Fruit fly (Drosophila melanogaster) ovary, adult (tissue): ENCODE results near the gene CG10864.

Experiments
- CG17801 ChIP-seq: fragments of 200-800 bp; optimal IDR thresholded peaks from 2 replicates; lab custom pipeline; 2019; ENCODE audit warnings: missing biosample characterization, mild to moderate bottlenecking, missing genetic modification characterization, moderate library complexity; ENCODE audit not compliant: partially characterized antibody

CG10864 gene

DNA sequence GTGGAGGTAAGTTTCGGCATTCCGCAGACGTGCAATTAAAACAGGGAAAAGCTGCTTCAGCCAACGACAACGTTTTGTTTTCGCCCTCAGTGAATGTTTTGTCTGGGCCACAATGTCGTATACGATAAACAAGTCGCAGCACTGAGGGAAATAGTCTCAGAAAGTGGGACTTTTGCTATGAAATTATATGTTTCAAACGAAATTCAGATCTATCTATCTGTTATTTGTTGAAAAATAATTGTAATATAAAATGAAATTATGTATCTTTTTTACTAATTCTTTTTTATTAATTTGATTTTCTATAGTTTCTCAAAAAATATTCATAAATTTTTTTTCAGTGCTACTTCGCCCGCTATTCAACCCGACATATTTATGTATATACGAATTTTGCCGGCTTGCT is 18.0 kb downstream of the CG10864 start:
- no peak for TF ChIP-seq CG17801 (GFP tag; lab: Kevin White, UChicago)

DNA sequence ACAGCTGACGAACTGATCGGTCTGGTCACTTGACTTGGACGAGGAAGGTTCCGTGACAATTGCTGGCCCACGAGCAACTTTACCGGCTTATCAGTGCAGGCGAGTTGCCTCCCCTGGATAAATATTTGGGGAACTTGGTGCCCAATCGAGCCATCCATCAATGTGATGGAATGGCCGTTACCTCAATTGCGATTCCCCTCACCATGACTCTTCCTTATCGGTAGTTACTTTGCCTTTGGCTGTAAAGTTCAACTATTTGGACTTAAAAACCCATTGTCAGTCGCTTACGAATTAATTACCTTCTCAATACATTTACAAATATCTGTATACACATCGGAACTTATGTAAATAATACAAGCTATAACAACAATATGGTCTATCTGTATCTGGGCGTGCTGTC is 21.6 kb downstream of the CG10864 start, which contains the start of gene Vha100-4:
Gene Vha100-4 (minus strand): TSS at position 16 of the 400 bp plus-strand sequence.
- no peak for TF ChIP-seq CG17801 (GFP tag; lab: Kevin White, UChicago)

DNA sequence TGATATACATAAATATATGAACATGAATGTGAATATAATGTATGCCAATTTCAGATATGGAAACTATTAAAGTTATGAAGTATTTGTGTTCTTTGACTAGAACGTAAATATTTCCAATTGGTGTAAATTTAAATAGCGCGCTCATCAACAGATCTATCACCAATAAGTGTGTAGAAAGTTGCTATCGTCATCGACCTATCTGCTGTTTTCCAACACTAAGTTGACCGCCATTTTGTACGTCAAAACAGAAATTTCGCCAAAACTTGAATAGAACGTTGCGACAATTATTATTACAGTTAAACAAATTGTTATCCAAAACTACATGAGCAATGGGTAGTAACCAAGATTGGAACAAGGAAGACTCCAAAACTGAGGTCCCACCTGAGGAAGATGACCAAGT is 25.8 kb downstream of the CG10864 start, which contains the start of gene cona:
Gene cona (plus strand): TSS at position 236 of the 400 bp plus-strand sequence.
- no peak for TF ChIP-seq CG17801 (GFP tag; lab: Kevin White, UChicago)

DNA sequence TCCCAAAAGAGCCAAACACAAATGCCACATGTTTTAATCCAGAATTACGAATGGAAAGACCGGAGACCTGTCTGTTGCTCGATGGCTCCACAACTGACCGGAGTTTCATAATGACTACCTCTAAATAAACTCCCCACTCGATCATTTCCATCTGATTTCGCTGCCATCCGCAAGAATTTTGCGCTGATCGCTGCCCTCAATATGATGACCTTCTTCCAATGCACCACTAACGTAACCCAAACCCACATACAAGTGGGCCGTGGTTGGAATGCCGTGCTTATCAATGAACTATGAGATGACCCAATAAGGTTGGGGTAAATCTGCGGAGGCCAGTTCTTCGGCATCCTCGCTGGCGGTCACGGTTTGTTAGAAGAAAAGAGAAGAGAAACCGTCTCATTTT is 26.5 kb downstream of the CG10864 start, which contains the start of gene CG14309:
Gene CG14309 (minus strand): TSS at position 101 of the 400 bp plus-strand sequence.
- no peak for TF ChIP-seq CG17801 (GFP tag; lab: Kevin White, UChicago)

DNA sequence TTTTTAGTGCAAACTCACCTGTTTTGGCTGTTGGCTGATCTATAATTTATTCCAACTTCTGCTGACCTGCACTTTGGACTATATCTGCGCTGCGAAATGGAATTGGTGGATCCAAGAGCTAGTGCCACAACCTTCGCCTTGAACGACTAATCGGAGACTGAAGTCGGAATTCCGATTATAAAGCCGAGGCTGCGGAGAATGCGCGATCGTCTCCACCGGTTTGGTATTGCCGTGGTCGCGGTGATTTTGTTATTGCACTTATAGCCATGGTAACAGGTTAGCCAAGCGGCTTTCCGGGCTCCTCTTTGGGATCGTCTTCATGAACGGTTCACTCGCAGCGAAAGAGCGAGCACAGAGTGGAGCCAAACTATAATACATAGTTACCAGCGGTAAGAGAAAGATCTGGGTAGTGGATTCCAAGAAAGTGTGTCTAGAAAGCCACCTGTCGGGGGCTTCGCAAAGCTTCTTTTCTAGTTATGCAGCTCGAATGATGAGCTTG is 30.4 kb downstream of the CG10864 start, which contains the start of gene CG7675:
Gene CG7675 (minus strand): TSS at position 165 of the 499 bp plus-strand sequence.
- TF ChIP-seq CG17801 (GFP tag; lab: Kevin White, UChicago) = no peak

DNA sequence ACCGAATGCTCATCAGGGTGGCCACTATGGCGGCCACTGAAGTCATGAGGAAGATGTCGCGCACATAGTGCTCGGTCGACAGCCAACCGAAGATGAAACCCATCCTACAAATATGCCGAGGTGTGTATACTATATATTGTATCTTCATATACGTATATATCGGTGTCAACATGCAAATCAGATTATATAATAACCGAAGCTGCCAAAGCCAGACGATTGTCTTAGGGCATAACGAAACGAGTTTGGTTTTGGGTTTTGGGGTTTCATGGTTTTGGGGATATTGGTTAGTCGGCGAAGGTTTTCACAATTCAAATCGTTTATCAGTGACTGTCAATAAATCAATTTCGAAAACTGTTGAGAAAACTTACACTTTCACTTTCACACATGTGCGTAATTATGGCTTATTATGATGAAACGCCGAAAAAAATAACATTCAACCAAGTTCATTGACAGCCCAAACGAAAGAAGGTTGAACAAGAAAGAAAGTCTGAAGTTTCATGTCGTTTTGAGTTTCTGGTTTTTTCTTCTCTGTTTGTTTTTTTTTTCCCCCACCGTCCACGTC is 31.1 kb downstream of the CG10864 start:
- no peak for TF ChIP-seq CG17801 (GFP tag; lab: Kevin White, UChicago)

DNA sequence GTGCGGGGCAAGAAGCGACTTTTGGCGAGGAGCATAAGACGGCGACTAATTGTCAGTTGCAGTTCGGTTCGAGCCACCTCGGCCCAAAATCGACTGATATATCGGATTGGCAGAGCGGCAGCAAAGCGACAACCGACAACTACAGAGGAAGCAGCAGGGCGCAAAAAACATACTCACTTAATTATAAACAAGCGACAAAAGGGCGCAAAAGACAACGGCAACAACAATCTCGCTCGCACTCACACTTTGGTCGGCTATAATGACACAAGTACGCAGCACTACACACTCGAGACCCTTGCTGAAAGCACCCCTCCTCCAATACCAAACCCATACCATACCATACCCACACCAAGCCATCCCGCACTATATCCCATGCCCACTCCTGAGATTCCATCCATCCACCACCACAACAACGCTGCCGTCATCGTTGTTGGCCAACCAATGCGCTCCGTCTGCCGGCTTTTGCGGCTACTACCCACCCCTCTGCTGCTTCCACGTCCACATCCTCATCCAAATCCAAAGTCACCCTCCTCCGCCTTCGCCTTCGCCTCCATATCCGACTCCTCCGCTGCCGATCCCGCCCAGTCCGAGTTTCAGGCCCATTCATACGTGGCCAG is 38.6 kb downstream of the CG10864 start, which contains the start of gene gl:
Gene gl (minus strand): TSS at position 51 of the 617 bp plus-strand sequence.
- TF ChIP-seq CG17801 (GFP tag; lab: Kevin White, UChicago) = no peak

DNA sequence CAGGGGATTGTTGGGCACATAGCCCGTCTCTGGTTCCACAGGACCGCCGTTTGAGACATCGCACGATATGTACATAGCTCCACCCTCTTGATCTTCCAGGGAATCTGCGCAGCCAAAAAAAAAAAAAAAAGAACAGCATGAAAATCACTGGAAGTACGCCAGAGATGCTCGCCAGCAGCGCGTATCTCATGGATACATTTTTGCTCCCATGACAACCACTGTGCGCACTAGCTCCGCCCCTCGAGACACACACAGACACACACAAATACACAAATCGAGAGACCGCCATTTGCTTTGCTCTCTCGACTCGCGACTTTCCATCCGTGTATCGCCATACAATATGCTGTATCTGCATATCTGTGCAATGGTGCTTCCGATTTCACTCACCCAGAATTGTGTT is 40.1 kb downstream of the CG10864 start:
- TF ChIP-seq CG17801 (GFP tag; lab: Kevin White, UChicago) = no peak

DNA sequence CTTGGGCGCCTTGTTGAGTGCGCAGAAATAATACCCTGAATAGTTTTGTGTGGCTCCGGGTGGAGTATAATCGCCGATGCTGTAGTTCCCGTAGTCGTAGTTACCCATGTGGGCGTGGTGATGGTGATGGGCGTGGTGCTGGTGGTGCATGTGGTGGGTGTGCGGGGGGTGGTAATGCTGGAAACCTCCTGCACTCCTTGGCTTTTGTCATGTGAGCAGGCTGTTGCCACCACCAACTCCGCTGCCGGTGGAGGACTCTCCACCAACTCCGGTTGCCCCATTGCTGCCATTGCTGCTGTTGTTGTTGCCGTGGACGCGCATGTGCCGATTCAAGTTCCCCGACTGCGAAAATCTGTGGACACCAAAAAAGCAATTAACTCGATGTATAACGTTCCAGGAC is 42.8 kb downstream of the CG10864 start:
- no peak for TF ChIP-seq CG17801 (GFP tag; lab: Kevin White, UChicago)

DNA sequence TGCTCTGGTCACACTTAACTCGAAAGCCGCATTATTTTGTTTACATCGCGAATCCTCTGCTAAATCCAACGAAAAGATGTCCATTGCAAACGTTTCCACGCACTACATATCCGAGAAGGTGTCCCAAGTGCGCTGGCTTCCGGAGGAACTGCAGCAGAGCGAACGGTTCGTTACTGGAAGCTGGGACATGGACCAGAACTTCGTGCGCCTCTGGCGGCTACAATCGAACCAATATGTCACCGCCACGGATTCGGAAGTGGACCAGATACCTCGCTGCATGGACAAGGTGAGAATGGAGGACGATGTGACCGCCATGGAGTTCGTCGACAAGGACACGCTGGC is 44.8 kb downstream of the CG10864 start:
- TF ChIP-seq CG17801 (GFP tag; lab: Kevin White, UChicago) = no peak

DNA sequence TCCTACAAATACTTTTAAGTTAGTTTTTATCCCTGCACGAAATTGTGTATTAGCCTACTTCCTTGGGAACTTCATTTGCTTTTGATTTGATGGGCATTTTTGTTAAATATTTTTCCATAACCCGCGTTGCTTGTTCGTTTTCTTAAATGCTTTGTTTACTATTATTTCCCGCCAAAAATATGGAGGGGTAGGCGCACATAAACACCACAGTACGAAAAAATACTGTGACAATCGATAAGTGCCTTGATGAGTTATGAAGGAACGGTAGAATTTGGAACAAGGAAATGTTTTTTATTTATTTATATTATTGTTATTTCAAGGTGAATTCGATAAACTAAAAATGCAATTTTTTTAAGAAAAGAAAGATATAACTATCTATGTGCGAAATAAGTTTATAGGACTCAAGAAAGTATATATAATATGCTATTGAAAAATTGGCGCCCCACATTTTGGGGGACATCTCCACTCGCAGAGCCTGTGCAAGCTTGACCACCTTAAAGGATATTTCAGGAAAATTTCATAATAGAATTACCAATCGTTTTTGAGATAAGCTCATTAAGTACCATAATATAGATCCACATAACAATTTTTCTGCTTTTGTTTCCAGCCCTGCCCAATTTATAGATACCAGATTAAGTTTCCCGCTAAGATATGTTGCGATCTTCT is 45.3 kb downstream of the CG10864 start, which contains the start of the genes WRNexo and Nup43:
Gene WRNexo (minus strand): TSS at position 185 of the 666 bp plus-strand sequence.
Gene Nup43 (plus strand): TSS at position 661 of the 666 bp plus-strand sequence.
- TF ChIP-seq CG17801 (GFP tag; lab: Kevin White, UChicago) = no peak

DNA sequence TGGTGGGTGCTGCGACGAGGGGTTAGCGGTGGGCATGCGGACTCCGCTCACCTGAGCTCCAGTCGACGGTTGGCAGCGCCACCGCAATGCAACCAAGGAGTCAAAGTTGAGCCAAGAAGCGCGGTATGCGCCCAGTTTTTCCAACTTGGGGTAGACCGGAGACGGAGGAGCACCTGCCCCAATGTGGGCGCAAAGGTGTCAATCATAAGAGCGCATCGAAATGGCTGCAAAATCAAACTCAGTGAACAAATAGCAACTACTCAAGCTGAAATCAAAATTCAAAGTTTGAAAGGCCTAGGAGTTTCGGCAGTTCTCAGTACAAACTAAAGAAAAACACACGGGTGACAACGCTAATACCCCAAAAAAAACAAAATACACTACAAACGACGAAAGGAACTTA is 49.7 kb downstream of the CG10864 start, which contains the start of gene hmw:
Gene hmw (plus strand): TSS at position 301 of the 400 bp plus-strand sequence.
- no peak for TF ChIP-seq CG17801 (GFP tag; lab: Kevin White, UChicago)

DNA sequence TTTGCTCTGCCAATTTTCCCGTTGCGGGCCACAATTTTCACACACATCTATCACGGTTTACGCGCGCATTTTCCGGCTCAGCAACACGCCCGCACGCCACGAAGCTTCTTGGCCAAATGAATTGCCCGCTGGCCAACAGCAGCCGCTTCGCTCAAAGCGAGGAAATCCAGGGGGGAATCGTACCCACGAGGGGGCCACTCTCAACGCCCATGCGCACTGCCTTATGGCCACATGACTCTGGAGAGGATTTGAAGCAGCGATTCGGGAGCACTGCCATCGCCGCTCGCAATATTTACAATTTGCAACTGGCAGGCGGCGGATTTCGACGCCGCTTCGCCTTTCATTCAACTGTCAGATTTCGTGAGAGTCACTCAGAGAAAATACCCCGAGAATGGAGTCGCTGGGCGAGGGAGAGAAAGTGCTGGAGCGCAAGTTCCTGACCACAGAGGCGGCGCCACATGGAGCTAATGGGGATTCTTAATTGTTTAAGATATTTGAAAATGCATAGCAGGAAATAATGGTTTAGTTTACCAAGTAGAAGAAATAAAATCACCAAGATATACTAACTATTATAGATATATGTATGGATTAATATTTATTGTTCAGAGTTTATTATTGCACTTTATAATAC is 50.7 kb downstream of the CG10864 start, which contains the start of gene CG15803:
Gene CG15803 (minus strand): TSS at position 99 of the 631 bp plus-strand sequence.
- TF ChIP-seq CG17801 (GFP tag; lab: Kevin White, UChicago) = no peak
